Worm (Caenorhabditis elegans) whole organism, L3 larva: ENCODE data around the gene F21C10.11.
A peak's percentile ranks its signal among the peaks of the same experiment; 100 is the strongest.

Experiments used
- R02D3.7 ChIP-seq: fragments of 150-350 bp; optimal IDR thresholded peaks from 2 replicates; lab custom pipeline; 2014; ENCODE audit warnings: missing biosample characterization, missing genetic modification characterization
- ZK546.5 ChIP-seq: sonication (generic microtip); optimal IDR thresholded peaks from 2 replicates; lab custom pipeline; 2017; ENCODE audit warnings: missing biosample characterization, missing genetic modification characterization
- aly-2 ChIP-seq: fragments of 150-350 bp; optimal IDR thresholded peaks from 2 replicates; lab custom pipeline; 2014; ENCODE audit warnings: missing biosample characterization, missing genetic modification characterization
- ama-1 ChIP-seq: fragments of 150-350 bp; optimal IDR thresholded peaks from 2 replicates; lab custom pipeline; 2018
- ceh-16 ChIP-seq: sonication (generic microtip); optimal IDR thresholded peaks from 2 replicates; lab custom pipeline; 2017; ENCODE audit warnings: missing biosample characterization, missing genetic modification characterization
- ceh-28 ChIP-seq: fragments of 150-350 bp; optimal IDR thresholded peaks from 2 replicates; lab custom pipeline; 2014; ENCODE audit warnings: missing biosample characterization, missing genetic modification reagents, missing genetic modification characterization
- ceh-82 ChIP-seq: fragments of 150-350 bp; optimal IDR thresholded peaks from 2 replicates; lab custom pipeline; 2014; ENCODE audit warnings: missing biosample characterization, missing genetic modification characterization
- ceh-9 ChIP-seq: sonication (generic microtip); optimal IDR thresholded peaks from 2 replicates; lab custom pipeline; 2018; ENCODE audit warnings: missing biosample characterization, missing genetic modification characterization
- daf-12 ChIP-seq: fragments of 150-350 bp; optimal IDR thresholded peaks from 2 replicates; lab custom pipeline; 2014; ENCODE audit warnings: missing biosample characterization, missing genetic modification reagents, missing genetic modification characterization
- egl-27 ChIP-seq: sonication (generic microtip); optimal IDR thresholded peaks from 4 replicates; lab custom pipeline; 2017; ENCODE audit warnings: missing biosample characterization, missing genetic modification reagents, missing genetic modification characterization
- egl-5 ChIP-seq: fragments of 150-350 bp; optimal IDR thresholded peaks from 2 replicates; lab custom pipeline; 2017; ENCODE audit warnings: missing biosample characterization, missing genetic modification reagents, missing genetic modification characterization, inconsistent platforms
- elt-1 ChIP-seq: fragments of 150-350 bp; optimal IDR thresholded peaks from 2 replicates; lab custom pipeline; 2014; ENCODE audit warnings: missing biosample characterization, missing genetic modification characterization
- elt-2 ChIP-seq: sonication (generic microtip); optimal IDR thresholded peaks from 2 replicates; lab custom pipeline; 2016; ENCODE audit warnings: missing genetic modification reagents, mild to moderate bottlenecking, missing genetic modification characterization, missing compliant biosample characterization
- elt-3 ChIP-seq, 3 experiments: fragments of 150-350 bp in 1 of 3; sonication (generic microtip) in 2 of 3; optimal IDR thresholded peaks; 2 replicates in 2 of 3; 4 replicates in 1 of 3; lab custom pipeline; 2014 to 2017; ENCODE audit warnings: missing biosample characterization in 3 of 3, missing genetic modification characterization in 3 of 3
- fkh-10 ChIP-seq: sonication (generic microtip); optimal IDR thresholded peaks from 2 replicates; lab custom pipeline; 2017; ENCODE audit warnings: missing biosample characterization, missing genetic modification reagents, missing genetic modification characterization
- fkh-2 ChIP-seq: fragments of 150-350 bp; optimal IDR thresholded peaks from 2 replicates; lab custom pipeline; 2014; ENCODE audit warnings: missing biosample characterization, missing genetic modification reagents, missing genetic modification characterization
- fos-1 ChIP-seq: fragments of 150-350 bp; optimal IDR thresholded peaks from 2 replicates; lab custom pipeline; 2014; ENCODE audit warnings: missing biosample characterization, missing genetic modification characterization
- jun-1 ChIP-seq: fragments of 150-350 bp; optimal IDR thresholded peaks from 2 replicates; lab custom pipeline; 2014; ENCODE audit warnings: missing biosample characterization, missing genetic modification reagents, missing genetic modification characterization
- lin-15B ChIP-seq: fragments of 150-350 bp; optimal IDR thresholded peaks from 2 replicates; lab custom pipeline; 2014; ENCODE audit warnings: missing biosample characterization, missing genetic modification characterization
- lin-39 ChIP-seq: fragments of 150-350 bp; optimal IDR thresholded peaks from 2 replicates; lab custom pipeline; 2018; ENCODE audit warnings: missing biosample characterization, missing genetic modification reagents, missing genetic modification characterization
- lsy-12 ChIP-seq: sonication (generic microtip); optimal IDR thresholded peaks from 2 replicates; lab custom pipeline; 2016; ENCODE audit warnings: mild to moderate bottlenecking, missing genetic modification characterization, missing compliant biosample characterization
- mml-1 ChIP-seq: fragments of 150-350 bp; sonication (generic microtip); optimal IDR thresholded peaks from 3 replicates; lab custom pipeline; 2014; ENCODE audit warnings: missing biosample characterization, missing genetic modification characterization
- nhr-12 ChIP-seq: fragments of 150-350 bp; optimal IDR thresholded peaks from 2 replicates; lab custom pipeline; 2014; ENCODE audit warnings: missing biosample characterization, missing genetic modification characterization
- nhr-23 ChIP-seq: fragments of 150-350 bp; optimal IDR thresholded peaks from 2 replicates; lab custom pipeline; 2014; ENCODE audit warnings: missing biosample characterization, missing genetic modification reagents, missing genetic modification characterization
- nhr-25 ChIP-seq: sonication (generic microtip); optimal IDR thresholded peaks from 2 replicates; lab custom pipeline; 2017; ENCODE audit warnings: missing biosample characterization, missing genetic modification characterization
- nhr-43 ChIP-seq: sonication (generic microtip); optimal IDR thresholded peaks from 2 replicates; lab custom pipeline; 2016; ENCODE audit warnings: mild to moderate bottlenecking, missing genetic modification characterization, missing compliant biosample characterization; ENCODE audit not compliant: poor library complexity, severe bottlenecking
- nhr-67 ChIP-seq: fragments of 150-350 bp; optimal IDR thresholded peaks from 2 replicates; lab custom pipeline; 2014; ENCODE audit warnings: missing biosample characterization, missing genetic modification characterization
- nhr-77 ChIP-seq: fragments of 150-350 bp; optimal IDR thresholded peaks from 2 replicates; lab custom pipeline; 2014; ENCODE audit warnings: missing biosample characterization, missing genetic modification characterization
- pha-4 ChIP-seq: fragments of 150-350 bp; optimal IDR thresholded peaks from 2 replicates; lab custom pipeline; 2014; ENCODE audit warnings: missing biosample characterization, missing genetic modification reagents, missing genetic modification characterization
- pqm-1 ChIP-seq: fragments of 150-350 bp; optimal IDR thresholded peaks from 2 replicates; lab custom pipeline; 2017; ENCODE audit warnings: missing biosample characterization, missing genetic modification characterization, inconsistent platforms
- sea-2 ChIP-seq: fragments of 150-350 bp; sonication (generic microtip); optimal IDR thresholded peaks from 4 replicates; lab custom pipeline; 2014; ENCODE audit warnings: missing biosample characterization, missing genetic modification reagents, missing genetic modification characterization
- skn-1 ChIP-seq: fragments of 150-350 bp; optimal IDR thresholded peaks from 2 replicates; lab custom pipeline; 2014; ENCODE audit warnings: missing biosample characterization, missing genetic modification characterization
- unc-39 ChIP-seq: sonication (generic microtip); optimal IDR thresholded peaks from 4 replicates; lab custom pipeline; 2017; ENCODE audit warnings: missing biosample characterization, missing genetic modification characterization
- ztf-11 ChIP-seq: fragments of 150-350 bp; optimal IDR thresholded peaks from 2 replicates; lab custom pipeline; 2014; ENCODE audit warnings: missing biosample characterization, missing genetic modification characterization
- ztf-4 ChIP-seq: fragments of 150-350 bp; optimal IDR thresholded peaks from 2 replicates; lab custom pipeline; 2014; ENCODE audit warnings: missing biosample characterization, missing genetic modification characterization

F21C10.11 gene

DNA sequence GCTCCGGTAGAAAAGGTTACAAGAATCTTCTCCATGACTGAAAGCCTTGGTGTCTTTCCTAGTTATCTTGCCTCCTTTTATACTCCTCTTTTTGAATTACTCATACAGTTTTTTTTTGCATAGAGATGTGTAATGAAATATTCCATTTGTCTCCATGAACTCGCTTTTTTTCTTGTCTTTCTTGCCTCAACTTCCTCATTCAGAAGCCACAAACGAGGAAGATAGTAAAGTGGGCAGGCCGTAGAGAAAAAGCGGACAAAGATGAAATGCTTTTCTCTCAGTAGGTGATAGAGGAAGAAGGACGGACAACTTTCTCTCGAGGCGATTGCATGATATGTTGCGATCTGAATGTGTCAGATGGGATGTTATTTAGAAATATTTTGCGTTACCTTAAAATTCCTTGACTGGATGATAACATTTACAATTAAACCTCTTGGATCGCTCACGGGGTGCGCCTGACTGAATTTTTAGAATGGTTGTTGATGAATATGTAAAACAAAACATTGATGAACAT lies 39.7 kb downstream of the F21C10.11 start, which contains the start of gene col-145:
col-145 (minus strand) TSS at position 51 of the 514 bp plus-strand sequence.
- TF ChIP-seq nhr-23 (tag; lab: Kevin White, UChicago) (peak; percentile 1), ceh-82 (no peak), nhr-25 (tag; lab: Kevin White, UChicago) (peak; percentile 47), nhr-12 (tag; lab: Kevin White, UChicago) (no peak), egl-27 (tag; lab: Kevin White, UChicago) (peak; percentile 61)

- TF ChIP-seq R02D3.7 (tag; lab: Kevin White, UChicago) = peak; percentile 1
- peak; percentile 9 for TF ChIP-seq ztf-4 (tag; lab: Kevin White, UChicago)
- TF ChIP-seq ama-1 (lab: Kevin White, UChicago) = peak; percentile 89
- TF ChIP-seq lin-39 = no peak
- no peak for TF ChIP-seq fos-1 (tag; lab: Kevin White, UChicago)
- TF ChIP-seq fkh-2 (tag; lab: Kevin White, UChicago) = no peak
- no peak for TF ChIP-seq ceh-28
- peak; percentile 93 for TF ChIP-seq nhr-25 (tag; lab: Kevin White, UChicago)
- no peak for TF ChIP-seq ceh-82
- TF ChIP-seq nhr-67 = no peak
- no peak for TF ChIP-seq lin-15B (tag; lab: Kevin White, UChicago)
- no peak for TF ChIP-seq elt-3 (tag; optimal IDR thresholded peaks at IDR 0.05; lab: Kevin White, UChicago)
- peak; percentile 50 for TF ChIP-seq nhr-43 (tag; lab: Kevin White, UChicago)
Observed at ce11 chrV:9163897-9164296, 40.6 kb downstream of the F21C10.11 start.

ce11 chrV:9165073-9165699 lies 41.9 kb downstream of the F21C10.11 start, which contains the start of gene col-10:
Gene col-10, minus strand, starts transcription at chrV:9165307.
- peak; percentile 56 for TF ChIP-seq elt-1 (tag; lab: Kevin White, UChicago)
- peak; percentile 85 for TF ChIP-seq ama-1 (lab: Kevin White, UChicago)
- TF ChIP-seq ztf-4 (tag; lab: Kevin White, UChicago) = no peak
- TF ChIP-seq nhr-25 (tag; lab: Kevin White, UChicago) = peak; percentile 86
- TF ChIP-seq fos-1 (tag; lab: Kevin White, UChicago) = no peak
- TF ChIP-seq egl-27 (tag; lab: Kevin White, UChicago) = peak; percentile 15
- TF ChIP-seq nhr-43 (tag; lab: Kevin White, UChicago) = peak; percentile 65

DNA sequence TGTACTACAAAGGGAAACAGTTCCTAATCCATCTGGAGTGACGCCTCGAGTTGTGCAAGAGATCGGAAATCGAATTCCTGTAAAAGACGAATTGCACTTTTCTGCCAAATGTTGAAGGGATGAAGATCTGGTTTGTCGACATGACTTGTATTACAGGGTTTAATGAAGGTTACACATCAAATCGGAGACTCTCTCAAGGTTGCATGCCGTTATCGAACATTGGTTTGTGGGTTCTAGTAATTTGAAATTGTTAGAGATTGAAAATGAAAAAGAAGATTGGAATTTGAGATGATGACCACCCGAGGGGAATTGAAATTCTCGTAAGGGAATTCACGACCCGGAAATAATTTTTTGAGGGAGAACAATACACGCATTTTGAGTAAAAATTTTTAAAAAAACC lies 43.0 kb downstream of the F21C10.11 start:
- TF ChIP-seq ceh-9 (tag; lab: Kevin White, UChicago) = no peak
- TF ChIP-seq nhr-25 (tag; lab: Kevin White, UChicago) = peak; percentile 76
- no peak for TF ChIP-seq unc-39 (tag; lab: Kevin White, UChicago)
- TF ChIP-seq nhr-23 (tag; lab: Kevin White, UChicago) = peak; percentile 23
- peak; percentile 73 for TF ChIP-seq elt-1 (tag; lab: Kevin White, UChicago)

DNA sequence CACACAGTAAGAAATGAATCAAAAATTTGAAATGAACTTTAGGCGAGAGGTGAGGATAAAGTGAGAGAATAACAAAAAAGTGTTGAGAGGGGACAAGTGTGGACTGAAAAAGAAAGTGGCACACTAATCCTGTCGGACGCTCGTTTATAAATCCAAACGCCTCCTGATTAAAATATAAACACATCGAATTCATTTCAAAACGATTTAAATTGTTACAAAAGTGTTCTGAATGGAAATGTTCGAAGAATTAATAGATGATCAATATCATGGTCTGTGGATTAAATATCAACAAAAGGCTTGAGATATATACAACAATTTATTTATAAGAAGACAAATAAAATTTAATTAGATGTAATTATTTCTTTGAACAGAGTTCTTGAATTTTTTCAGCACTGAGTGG lies 44.8 kb downstream of the F21C10.11 start, which contains the start of gene B0222.11:
B0222.11 (minus strand) TSS at position 101 of the 400 bp plus-strand sequence.
- TF ChIP-seq daf-12 (tag; lab: Kevin White, UChicago) (no peak), unc-39 (tag; lab: Kevin White, UChicago) (no peak), ceh-16 (tag; lab: Kevin White, UChicago) (no peak), sea-2 (GFP tag; lab: Kevin White, UChicago) (no peak), fkh-2 (tag; lab: Kevin White, UChicago) (no peak), mml-1 (tag; lab: Kevin White, UChicago) (no peak), aly-2 (tag; lab: Kevin White, UChicago) (no peak)

ce11 chrV:9172989-9173388 lies 49.7 kb downstream of the F21C10.11 start, which contains the start of gene gad-3:
Gene gad-3, minus strand, starts transcription at chrV:9173005.
- TF ChIP-seq fkh-2 (tag; lab: Kevin White, UChicago) (no peak), aly-2 (tag; lab: Kevin White, UChicago) (no peak), elt-2 (tag; lab: Kevin White, UChicago) (peak; percentile 63), ZK546.5 (tag; lab: Kevin White, UChicago) (no peak), fkh-10 (GFP tag; lab: Kevin White, UChicago) (no peak), pqm-1 (tag; lab: Kevin White, UChicago) (peak; percentile 52), egl-5 (tag; lab: Kevin White, UChicago) (no peak), daf-12 (tag; lab: Kevin White, UChicago) (no peak), skn-1 (tag; lab: Kevin White, UChicago) (no peak), lsy-12 (tag; lab: Kevin White, UChicago) (no peak), ztf-11 (no peak), nhr-77 (tag; lab: Kevin White, UChicago) (no peak), pha-4 (peak; percentile 52), egl-27 (tag; lab: Kevin White, UChicago) (no peak), ztf-4 (tag; lab: Kevin White, UChicago) (no peak), jun-1 (no peak)
